Worm (Caenorhabditis elegans) whole organism, young adult: ENCODE measurements around the gene srw-22.

Experiments used
- C17E4.6 ChIP-seq: fragments of 200-800 bp; sonication (Bioruptor generic); IDR thresholded peaks from 2 replicates; pipeline ENCODE4 v1.3.6; 2022; ENCODE audit warnings: missing genetic modification reagents, missing genetic modification characterization, missing compliant biosample characterization
- F23B12.7 ChIP-seq: sonication (generic microtip); optimal IDR thresholded peaks from 2 replicates; lab custom pipeline; 2017; ENCODE audit warnings: missing genetic modification characterization, mild to moderate bottlenecking, missing compliant biosample characterization, antibody characterized with exemption, moderate library complexity; ENCODE audit not compliant: insufficient read depth
- Y56A3A.18 ChIP-seq: fragments of 200-800 bp; sonication (Bioruptor generic); IDR thresholded peaks from 2 replicates; pipeline ENCODE4 v1.3.6; 2022; ENCODE audit warnings: missing genetic modification reagents, missing genetic modification characterization, missing compliant biosample characterization
- akir-1 ChIP-seq: fragments of 200-800 bp; sonication (Bioruptor generic); optimal IDR thresholded peaks from 2 replicates; lab custom pipeline; 2018; ENCODE audit warnings: mild to moderate bottlenecking, missing genetic modification characterization, moderate library complexity, missing compliant biosample characterization
- atf-7 ChIP-seq: sonication (generic microtip); optimal IDR thresholded peaks from 2 replicates; lab custom pipeline; 2017; ENCODE audit warnings: mild to moderate bottlenecking, missing genetic modification characterization, missing compliant biosample characterization
- athp-1 ChIP-seq: sonication (generic microtip); optimal IDR thresholded peaks from 2 replicates; lab custom pipeline; 2017; ENCODE audit warnings: mild to moderate bottlenecking, missing genetic modification characterization, missing compliant biosample characterization
- bed-2 ChIP-seq: fragments of 200-800 bp; sonication (Bioruptor generic); IDR thresholded peaks from 2 replicates; pipeline ENCODE4 v1.3.6; 2022; ENCODE audit warnings: missing genetic modification reagents, missing genetic modification characterization, missing compliant biosample characterization
- ccch-3 ChIP-seq: fragments of 200-800 bp; sonication (Bioruptor generic); optimal IDR thresholded peaks from 2 replicates; lab custom pipeline; 2018; ENCODE audit warnings: mild to moderate bottlenecking, missing genetic modification characterization, missing compliant biosample characterization
- ceh-100 ChIP-seq: fragments of 200-800 bp; sonication (Bioruptor generic); IDR thresholded peaks from 2 replicates; pipeline ENCODE4 v1.3.6; 2022; ENCODE audit warnings: missing genetic modification reagents, missing genetic modification characterization, missing compliant biosample characterization
- ceh-27 ChIP-seq: fragments of 200-800 bp; sonication (Bioruptor generic); optimal IDR thresholded peaks from 2 replicates; lab custom pipeline; 2018; ENCODE audit warnings: mild to moderate bottlenecking, missing genetic modification characterization, moderate library complexity, missing compliant biosample characterization
- ceh-40 ChIP-seq: fragments of 200-800 bp; sonication (Bioruptor generic); IDR thresholded peaks from 2 replicates; pipeline ENCODE4 v1.3.6; 2022; ENCODE audit warnings: missing genetic modification characterization, missing compliant biosample characterization
- dox-1 ChIP-seq: fragments of 200-800 bp; sonication (Bioruptor generic); IDR thresholded peaks from 2 replicates; pipeline ENCODE4 v1.3.6; 2022; ENCODE audit warnings: missing genetic modification reagents, missing genetic modification characterization, missing compliant biosample characterization
- efl-1 ChIP-seq: fragments of 150-350 bp; optimal IDR thresholded peaks from 2 replicates; lab custom pipeline; 2014; ENCODE audit warnings: missing biosample characterization, missing genetic modification reagents, missing genetic modification characterization
- egl-44 ChIP-seq: fragments of 200-800 bp; sonication (Bioruptor generic); IDR thresholded peaks from 2 replicates; pipeline ENCODE4 v1.3.6; 2022; ENCODE audit warnings: missing genetic modification reagents, missing genetic modification characterization, missing compliant biosample characterization
- egrh-3 ChIP-seq: fragments of 200-800 bp; sonication (Bioruptor generic); IDR thresholded peaks from 2 replicates; pipeline ENCODE4 v1.3.6; 2022; ENCODE audit warnings: missing genetic modification reagents, missing genetic modification characterization, missing compliant biosample characterization
- ets-4 ChIP-seq: fragments of 200-800 bp; sonication (Bioruptor generic); optimal IDR thresholded peaks from 2 replicates; lab custom pipeline; 2018; ENCODE audit warnings: mild to moderate bottlenecking, missing genetic modification characterization, missing compliant biosample characterization
- gei-17 ChIP-seq: fragments of 200-800 bp; sonication (Bioruptor generic); optimal IDR thresholded peaks from 2 replicates; lab custom pipeline; 2018; ENCODE audit warnings: mild to moderate bottlenecking, missing genetic modification characterization, missing compliant biosample characterization
- hmg-20 ChIP-seq: fragments of 200-800 bp; sonication (Bioruptor generic); IDR thresholded peaks from 2 replicates; pipeline ENCODE4 v1.3.6; 2022; ENCODE audit warnings: missing genetic modification reagents, missing genetic modification characterization, missing compliant biosample characterization
- hsf-1 ChIP-seq: fragments of 200-800 bp; sonication (Bioruptor generic); IDR thresholded peaks from 2 replicates; pipeline ENCODE4 v1.3.6; 2022; ENCODE audit warnings: missing genetic modification reagents, missing genetic modification characterization, missing compliant biosample characterization
- let-526 ChIP-seq: fragments of 200-800 bp; sonication (Bioruptor generic); IDR thresholded peaks from 2 replicates; pipeline ENCODE4 v1.3.6; 2022; ENCODE audit warnings: missing genetic modification reagents, missing genetic modification characterization, missing compliant biosample characterization
- let-607 ChIP-seq, 2 experiments: fragments of 200-800 bp in 1 of 2; sonication (Bioruptor generic) in 1 of 2; sonication (generic microtip) in 1 of 2; optimal IDR thresholded peaks; 2 replicates each; lab custom pipeline; 2016 to 2018; ENCODE audit warnings: mild to moderate bottlenecking in 2 of 2, missing compliant biosample characterization in 2 of 2, missing genetic modification characterization in 2 of 2, moderate library complexity in 2 of 2, missing genotype in 1 of 2
- lsy-27 ChIP-seq: sonication (generic microtip); optimal IDR thresholded peaks from 2 replicates; lab custom pipeline; 2017; ENCODE audit warnings: missing genetic modification characterization, mild to moderate bottlenecking, missing compliant biosample characterization, antibody characterized with exemption, missing genotype, borderline replicate concordance; ENCODE audit not compliant: insufficient read depth
- madf-10 ChIP-seq: sonication (generic microtip); optimal IDR thresholded peaks from 2 replicates; lab custom pipeline; 2016; ENCODE audit warnings: mild to moderate bottlenecking, missing genetic modification characterization, missing compliant biosample characterization
- madf-6 ChIP-seq: fragments of 200-800 bp; sonication (Bioruptor generic); IDR thresholded peaks from 2 replicates; pipeline ENCODE4 v1.3.6; 2022; ENCODE audit warnings: missing genetic modification reagents, missing genetic modification characterization, missing compliant biosample characterization
- mes-4 ChIP-seq: sonication (generic microtip); optimal IDR thresholded peaks from 2 replicates; lab custom pipeline; 2016; ENCODE audit warnings: missing genotype, missing genetic modification characterization, missing compliant biosample characterization
- nfya-2 ChIP-seq: fragments of 200-800 bp; sonication (Bioruptor generic); IDR thresholded peaks from 2 replicates; pipeline ENCODE4 v1.3.6; 2022; ENCODE audit warnings: missing genetic modification reagents, missing genetic modification characterization, missing compliant biosample characterization
- nhr-120 ChIP-seq: fragments of 200-800 bp; sonication (Bioruptor generic); IDR thresholded peaks from 2 replicates; pipeline ENCODE4 v1.3.6; 2022; ENCODE audit warnings: missing genetic modification characterization, missing compliant biosample characterization
- nhr-27 ChIP-seq: fragments of 200-800 bp; sonication (Bioruptor generic); optimal IDR thresholded peaks from 2 replicates; lab custom pipeline; 2018; ENCODE audit warnings: mild to moderate bottlenecking, missing genetic modification characterization, moderate library complexity, missing compliant biosample characterization
- nhr-80 ChIP-seq: sonication (generic microtip); optimal IDR thresholded peaks from 2 replicates; lab custom pipeline; 2016; ENCODE audit warnings: missing genetic modification characterization, missing compliant biosample characterization
- pbrm-1 ChIP-seq: fragments of 200-800 bp; sonication (Bioruptor generic); IDR thresholded peaks from 2 replicates; pipeline ENCODE4 v1.3.6; 2022; ENCODE audit warnings: missing genetic modification reagents, missing genetic modification characterization, missing compliant biosample characterization
- pha-4 ChIP-seq: fragments of 150-350 bp; sonication (generic microtip); optimal IDR thresholded peaks from 2 replicates; lab custom pipeline; 2014; ENCODE audit warnings: missing biosample characterization, missing genetic modification reagents, missing genetic modification characterization
- somi-1 ChIP-seq: fragments of 200-800 bp; sonication (Bioruptor generic); optimal IDR thresholded peaks from 2 replicates; lab custom pipeline; 2018; ENCODE audit warnings: mild to moderate bottlenecking, missing genetic modification characterization, missing compliant biosample characterization
- zfh-2 ChIP-seq: fragments of 200-800 bp; sonication (Bioruptor generic); conservative IDR thresholded peaks from 2 replicates; pipeline ENCODE4 v1.3.6; 2022; ENCODE audit warnings: missing genetic modification reagents, missing genetic modification characterization, missing compliant biosample characterization
- ztf-22 ChIP-seq: fragments of 200-800 bp; sonication (Bioruptor generic); optimal IDR thresholded peaks from 2 replicates; lab custom pipeline; 2018; ENCODE audit warnings: mild to moderate bottlenecking, missing genetic modification characterization, moderate library complexity, missing compliant biosample characterization

srw-22 gene

ce11 chrV:15293865-15294264 lies 25.5 kb downstream of the srw-22 start, which contains the start of gene str-96:
TSS of gene str-96 (minus strand) at chrV:15293965.
- TF ChIP-seq akir-1 (GFP tag; lab: Kevin White, UChicago) (no peak), zfh-2 (GFP tag; lab: Robert Waterston, UW) (no peak)
- TF ChIP-seq, all 124 proteins: peak for 0

ce11 chrV:15295436-15295835 lies 27.0 kb downstream of the srw-22 start:
- TF ChIP-seq ceh-40 (GFP tag; lab: Robert Waterston, UW) (peak; percentile 63; the same call in 1 of the 2 replicates), ceh-100 (peak; percentile 53), madf-6 (GFP tag; lab: Robert Waterston, UW) (peak; percentile 50), egrh-3 (0 out of 2 replicates have a peak, but pooled peaks have one; percentile 19), hsf-1 (peak; percentile 96), egl-44 (GFP tag; lab: Robert Waterston, UW) (peak; percentile 29; the same call in 1 of the 2 replicates), dox-1 (GFP tag; lab: Robert Waterston, UW) (peak; percentile 77)
- TF ChIP-seq, all 124 proteins: peak for 7; not testable (repeated sequence) for 117

DNA sequence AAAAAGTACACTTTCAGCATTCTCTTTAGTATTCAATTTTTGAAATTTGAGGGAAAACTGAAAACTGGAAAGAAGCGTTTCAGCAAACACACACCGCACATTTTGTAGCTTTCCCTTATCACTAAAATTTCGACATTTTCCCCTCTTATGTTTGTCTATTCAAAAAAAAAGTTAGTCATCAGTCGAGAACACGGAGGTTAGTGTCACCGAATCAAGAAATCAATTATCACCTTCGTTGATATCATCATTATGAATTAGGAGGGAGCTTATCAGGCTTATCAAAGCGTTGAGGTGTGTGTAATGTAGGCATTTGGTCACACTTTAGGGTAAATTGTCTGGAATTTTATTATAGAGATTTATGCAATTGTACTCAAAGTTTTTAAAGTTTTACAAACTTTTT lies 30.2 kb downstream of the srw-22 start, which contains the start of gene cpr-3:
TSS of gene cpr-3 (minus strand) at position 104 of the 400 bp plus-strand sequence.
- TF ChIP-seq efl-1 (GFP tag; lab: Kevin White, UChicago) (no peak), ets-4 (peak; percentile 83), pha-4 (tag; lab: Kevin White, UChicago) (peak; percentile 23), athp-1 (tag; lab: Kevin White, UChicago) (no peak), nhr-80 (tag; lab: Kevin White, UChicago) (peak; percentile 97), madf-10 (tag; lab: Kevin White, UChicago) (peak; percentile 24), hmg-20 (no peak), let-607 (tag; optimal IDR thresholded peaks at IDR 0.05; lab: Kevin White, UChicago) (no peak), ztf-22 (GFP tag; lab: Kevin White, UChicago) (peak; percentile 88), pbrm-1 (GFP tag; lab: Robert Waterston, UW) (no peak), atf-7 (tag; lab: Kevin White, UChicago) (peak; percentile 69), gei-17 (no peak)

- TF ChIP-seq mes-4 (tag; lab: Kevin White, UChicago) (no peak), nfya-2 (GFP tag; lab: Robert Waterston, UW) (no peak), somi-1 (GFP tag; lab: Kevin White, UChicago) (no peak), ceh-27 (GFP tag; lab: Kevin White, UChicago) (no peak), C17E4.6 (GFP tag; lab: Robert Waterston, UW) (no peak), nhr-27 (tag; lab: Kevin White, UChicago) (no peak), ccch-3 (GFP tag; lab: Kevin White, UChicago) (no peak), nhr-120 (GFP tag; lab: Robert Waterston, UW) (no peak), bed-2 (no peak), let-526 (no peak), Y56A3A.18 (GFP tag; lab: Robert Waterston, UW) (no peak), F23B12.7 (tag; lab: Kevin White, UChicago) (no peak), efl-1 (GFP tag; lab: Kevin White, UChicago) (no peak), lsy-27 (tag; lab: Kevin White, UChicago) (no peak)
- TF ChIP-seq, all 124 proteins: peak for 0
These were observed 35.2 kb downstream of the srw-22 start, which contains the start of gene srx-48 for ce11 chrV:15303625-15304024. TSS of gene srx-48 (minus strand) at chrV:15303725.
